Fruit fly (Drosophila melanogaster) whole organism, embryonic: Measurements from ENCODE around the gene His3.3B.

ENCODE experiments used
- CG10267 ChIP-seq: fragments of 200-800 bp; sonication (Bioruptor generic); optimal IDR thresholded peaks from 2 replicates; lab custom pipeline; 2018; ENCODE audit warnings: missing biosample characterization, mild to moderate bottlenecking, missing genetic modification characterization, moderate library complexity
- CG10274 ChIP-seq: fragments of 200-800 bp; sonication (Bioruptor generic); optimal IDR thresholded peaks from 3 replicates; lab custom pipeline; 2017; ENCODE audit warnings: missing biosample characterization, mild to moderate bottlenecking, missing genetic modification characterization
- CG12155 ChIP-seq: fragments of 200-800 bp; sonication (Bioruptor generic); optimal IDR thresholded peaks from 3 replicates; lab custom pipeline; 2016; ENCODE audit warnings: missing biosample characterization, missing genetic modification characterization
- CG1233 ChIP-seq: fragments of 200-800 bp; sonication (Bioruptor generic); optimal IDR thresholded peaks from 4 replicates; lab custom pipeline; 2018; ENCODE audit warnings: missing biosample characterization, mild to moderate bottlenecking, missing genetic modification characterization
- CG12659 ChIP-seq: fragments of 200-800 bp; sonication (Bioruptor generic); optimal IDR thresholded peaks from 3 replicates; lab custom pipeline; 2017; ENCODE audit warnings: mild to moderate bottlenecking, missing biosample characterization, missing genetic modification reagents, missing genetic modification characterization
- CG13287 ChIP-seq: fragments of 200-800 bp; sonication (Bioruptor generic); IDR thresholded peaks from 2 replicates; pipeline ENCODE4 v1.3.6; 2022; ENCODE audit warnings: missing biosample characterization, missing genetic modification characterization; ENCODE audit not compliant: partially characterized antibody
- CG14710 ChIP-seq: fragments of 200-800 bp; sonication (Bioruptor generic); optimal IDR thresholded peaks from 3 replicates; lab custom pipeline; 2019; ENCODE audit warnings: missing biosample characterization, mild to moderate bottlenecking, missing genetic modification characterization, moderate library complexity
- CG1792 ChIP-seq: fragments of 200-800 bp; sonication (Bioruptor generic); optimal IDR thresholded peaks from 2 replicates; lab custom pipeline; 2016; ENCODE audit warnings: missing biosample characterization, missing genetic modification characterization
- CG18599 ChIP-seq: fragments of 200-800 bp; sonication (Bioruptor generic); optimal IDR thresholded peaks from 3 replicates; lab custom pipeline; 2017; ENCODE audit warnings: missing biosample characterization, missing genetic modification characterization, mild to moderate bottlenecking, moderate library complexity, missing genetic modification reagents
- CG30020 ChIP-seq: fragments of 200-800 bp; optimal IDR thresholded peaks from 2 replicates; lab custom pipeline; 2019; ENCODE audit warnings: missing biosample characterization, mild to moderate bottlenecking, missing genetic modification characterization, moderate library complexity
- CG31388 ChIP-seq: fragments of 200-800 bp; sonication (Bioruptor generic); optimal IDR thresholded peaks from 2 replicates; lab custom pipeline; 2016; ENCODE audit warnings: missing biosample characterization, missing genetic modification characterization
- CG3407 ChIP-seq: fragments of 200-800 bp; sonication (Bioruptor generic); optimal IDR thresholded peaks from 2 replicates; lab custom pipeline; 2018; ENCODE audit warnings: missing biosample characterization, mild to moderate bottlenecking, missing genetic modification characterization
- CG4707 ChIP-seq: fragments of 200-800 bp; sonication (Bioruptor generic); optimal IDR thresholded peaks from 2 replicates; lab custom pipeline; 2018; ENCODE audit warnings: missing biosample characterization, mild to moderate bottlenecking, missing genetic modification characterization, moderate library complexity
- CG4820 ChIP-seq: fragments of 200-800 bp; sonication (Bioruptor generic); optimal IDR thresholded peaks from 3 replicates; lab custom pipeline; 2016; ENCODE audit warnings: missing biosample characterization, missing genetic modification characterization
- CG6765 ChIP-seq: fragments of 200-800 bp; sonication (Bioruptor generic); optimal IDR thresholded peaks from 3 replicates; lab custom pipeline; 2017; ENCODE audit warnings: missing biosample characterization, mild to moderate bottlenecking, missing genetic modification characterization
- CkIIα-i1 ChIP-seq: fragments of 200-800 bp; sonication (Bioruptor generic); IDR thresholded peaks from 2 replicates; pipeline ENCODE4 v1.3.6; 2022; ENCODE audit warnings: missing biosample characterization, missing genetic modification characterization
- Dref ChIP-seq: fragments of 200-800 bp; sonication (Bioruptor generic); IDR thresholded peaks from 2 replicates; pipeline ENCODE4 v1.3.6; 2022; ENCODE audit warnings: missing biosample characterization, missing genetic modification characterization
- Elba2 ChIP-seq: fragments of 200-800 bp; sonication (Bioruptor generic); optimal IDR thresholded peaks from 3 replicates; lab custom pipeline; 2016; ENCODE audit warnings: missing biosample characterization, missing genetic modification characterization
- Gsc ChIP-seq: fragments of 200-800 bp; sonication (Bioruptor generic); IDR thresholded peaks from 2 replicates; pipeline ENCODE4 v1.3.6; 2022; ENCODE audit warnings: missing biosample characterization, missing genetic modification characterization
- Hand ChIP-seq: fragments of 200-800 bp; sonication (Bioruptor generic); optimal IDR thresholded peaks from 2 replicates; lab custom pipeline; 2017; ENCODE audit warnings: mild to moderate bottlenecking, missing biosample characterization, missing genetic modification reagents, missing genetic modification characterization
- Hmr ChIP-seq: fragments of 200-800 bp; sonication (Bioruptor generic); optimal IDR thresholded peaks from 3 replicates; lab custom pipeline; 2017; ENCODE audit warnings: mild to moderate bottlenecking, missing biosample characterization, missing genetic modification reagents, missing genetic modification characterization
- Jarid2 ChIP-seq: fragments of 200-800 bp; sonication (Bioruptor generic); optimal IDR thresholded peaks from 3 replicates; lab custom pipeline; 2017; ENCODE audit warnings: mild to moderate bottlenecking, missing biosample characterization, missing genetic modification reagents, missing genetic modification characterization
- Max ChIP-seq: fragments of 200-800 bp; sonication (Bioruptor generic); optimal IDR thresholded peaks from 2 replicates; lab custom pipeline; 2016; ENCODE audit warnings: missing biosample characterization, mild to moderate bottlenecking, missing genetic modification characterization
- Med ChIP-seq: fragments of 200-800 bp; sonication (Bioruptor generic); peaks from one replicate; lab custom pipeline; 2016; ENCODE audit warnings: missing biosample characterization, missing genetic modification characterization, mild to moderate bottlenecking, inconsistent platforms, moderate library complexity
- Nf-YA ChIP-seq: fragments of 200-800 bp; sonication (Bioruptor generic); IDR thresholded peaks from 2 replicates; pipeline ENCODE4 v1.3.6; 2022; ENCODE audit warnings: missing biosample characterization, missing genetic modification characterization
- Scr ChIP-seq: fragments of 200-800 bp; sonication (Bioruptor generic); IDR thresholded peaks from 2 replicates; pipeline ENCODE4 v1.3.6; 2022; ENCODE audit warnings: missing biosample characterization, missing genetic modification characterization; ENCODE audit not compliant: partially characterized antibody
- YL-1 ChIP-seq: fragments of 200-800 bp; sonication (Bioruptor generic); optimal IDR thresholded peaks from 3 replicates; lab custom pipeline; 2017; ENCODE audit warnings: missing biosample characterization, mild to moderate bottlenecking, missing genetic modification characterization
- amos ChIP-seq: fragments of 200-800 bp; sonication (Bioruptor generic); IDR thresholded peaks from 2 replicates; pipeline ENCODE4 v1.3.6; 2022; ENCODE audit warnings: missing biosample characterization, missing genetic modification characterization; ENCODE audit not compliant: partially characterized antibody
- ato ChIP-seq: fragments of 200-800 bp; sonication (Bioruptor generic); IDR thresholded peaks from 2 replicates; pipeline ENCODE4 v1.3.6; 2022; ENCODE audit warnings: missing biosample characterization, missing genetic modification characterization; ENCODE audit not compliant: partially characterized antibody
- caup ChIP-seq: fragments of 200-800 bp; sonication (Bioruptor generic); optimal IDR thresholded peaks from 3 replicates; lab custom pipeline; 2017; ENCODE audit warnings: missing biosample characterization, mild to moderate bottlenecking, missing genetic modification characterization, moderate library complexity; ENCODE audit not compliant: severe bottlenecking
- cg ChIP-seq: fragments of 200-800 bp; sonication (Bioruptor generic); optimal IDR thresholded peaks from 3 replicates; lab custom pipeline; 2019; ENCODE audit warnings: missing biosample characterization, mild to moderate bottlenecking, missing genetic modification characterization, moderate library complexity
- ci ChIP-seq: fragments of 200-800 bp; sonication (Bioruptor generic); IDR thresholded peaks from 3 replicates; pipeline ENCODE4 v1.3.6; 2022; ENCODE audit warnings: missing biosample characterization, missing genetic modification characterization
- dimm ChIP-seq: fragments of 200-800 bp; sonication (Bioruptor generic); IDR thresholded peaks from 2 replicates; pipeline ENCODE4 v1.3.6; 2022; ENCODE audit warnings: missing biosample characterization, missing genetic modification characterization
- eyg ChIP-seq: fragments of 200-800 bp; sonication (Bioruptor generic); optimal IDR thresholded peaks from 3 replicates; lab custom pipeline; 2016; ENCODE audit warnings: missing biosample characterization, missing genetic modification characterization
- fu2 ChIP-seq: fragments of 200-800 bp; sonication (Bioruptor generic); optimal IDR thresholded peaks from 2 replicates; lab custom pipeline; 2016; ENCODE audit warnings: missing biosample characterization, missing genetic modification characterization
- gcm ChIP-seq: fragments of 200-800 bp; sonication (Bioruptor generic); optimal IDR thresholded peaks from 2 replicates; lab custom pipeline; 2019; ENCODE audit warnings: missing biosample characterization, mild to moderate bottlenecking, missing genetic modification characterization, moderate library complexity
- gro ChIP-seq: fragments of 200-800 bp; sonication (Bioruptor generic); optimal IDR thresholded peaks from 2 replicates; lab custom pipeline; 2016; ENCODE audit warnings: missing biosample characterization, missing genetic modification characterization
- hbn ChIP-seq: fragments of 200-800 bp; sonication (Bioruptor generic); IDR thresholded peaks from 2 replicates; pipeline ENCODE4 v1.3.6; 2022; ENCODE audit warnings: missing biosample characterization, missing genetic modification characterization; ENCODE audit not compliant: partially characterized antibody
- hth ChIP-seq: fragments of >200 bp; optimal IDR thresholded peaks from 2 replicates; lab custom pipeline; 2017; ENCODE audit warnings: inconsistent platforms
- kay ChIP-seq: fragments of 200-800 bp; sonication (Bioruptor generic); optimal IDR thresholded peaks from 2 replicates; lab custom pipeline; 2016; ENCODE audit warnings: missing biosample characterization, missing genetic modification characterization
- lab ChIP-seq: fragments of 200-800 bp; sonication (Bioruptor generic); optimal IDR thresholded peaks from 3 replicates; lab custom pipeline; 2017; ENCODE audit warnings: missing biosample characterization, missing genetic modification characterization, mild to moderate bottlenecking, moderate library complexity, missing genetic modification reagents
- mld ChIP-seq: fragments of 200-800 bp; sonication (Bioruptor generic); IDR thresholded peaks from 3 replicates; pipeline ENCODE4 v1.3.6; 2022; ENCODE audit warnings: missing biosample characterization, missing genetic modification characterization; ENCODE audit not compliant: partially characterized antibody
- nmo ChIP-seq: fragments of 200-800 bp; sonication (Bioruptor generic); optimal IDR thresholded peaks from 2 replicates; lab custom pipeline; 2018; ENCODE audit warnings: missing biosample characterization, mild to moderate bottlenecking, missing genetic modification characterization, moderate library complexity
- scrt ChIP-seq: fragments of 200-800 bp; sonication (Bioruptor generic); optimal IDR thresholded peaks from 2 replicates; lab custom pipeline; 2018; ENCODE audit warnings: missing biosample characterization, mild to moderate bottlenecking, missing genetic modification characterization, moderate library complexity
- sens-2 ChIP-seq: fragments of 200-800 bp; sonication (Bioruptor generic); IDR thresholded peaks from 2 replicates; pipeline ENCODE4 v1.3.6; 2022; ENCODE audit warnings: missing biosample characterization, missing genetic modification characterization
- sqz ChIP-seq: fragments of 200-800 bp; sonication (Bioruptor generic); optimal IDR thresholded peaks from 3 replicates; lab custom pipeline; 2018; ENCODE audit warnings: missing biosample characterization, mild to moderate bottlenecking, missing genetic modification characterization
- trem ChIP-seq: fragments of 200-800 bp; optimal IDR thresholded peaks from 3 replicates; lab custom pipeline; 2019; ENCODE audit warnings: missing biosample characterization, mild to moderate bottlenecking, missing genetic modification characterization, moderate library complexity
- unc-4 ChIP-seq: fragments of 200-800 bp; sonication (Bioruptor generic); IDR thresholded peaks from 2 replicates; pipeline ENCODE4 v1.3.6; 2022; ENCODE audit warnings: missing biosample characterization, missing genetic modification characterization; ENCODE audit not compliant: partially characterized antibody
- zf30C ChIP-seq: fragments of 200-800 bp; sonication (Bioruptor generic); optimal IDR thresholded peaks from 3 replicates; lab custom pipeline; 2018; ENCODE audit warnings: missing biosample characterization, mild to moderate bottlenecking, missing genetic modification characterization

His3.3B gene

dm6 chrX:9156388-9156823 is at the start of gene His3.3B:
TSS of gene His3.3B (minus strand) at chrX:9156669.
- peak; percentile 91 for TF ChIP-seq Dref (GFP tag; lab: Robert Waterston, UW)
- peak; percentile 4 for TF ChIP-seq CG4707
- peak; percentile 49 for TF ChIP-seq lab (GFP tag; lab: Kevin White, UChicago)
- peak; percentile 7 for TF ChIP-seq Max (GFP tag; lab: Kevin White, UChicago)
- TF ChIP-seq gcm (GFP tag; lab: Kevin White, UChicago), result peak; percentile 17
- TF ChIP-seq amos (GFP tag; lab: Robert Waterston, UW), result peak; percentile 56; the same call in 1 of the 2 replicates
- peak; percentile 78 for TF ChIP-seq CG12659
- peak; percentile 0 for TF ChIP-seq caup (GFP tag; lab: Kevin White, UChicago)
- no peak for TF ChIP-seq dimm (GFP tag; lab: Robert Waterston, UW)
- no peak for TF ChIP-seq CG4820
- TF ChIP-seq hbn (GFP tag; lab: Robert Waterston, UW), result 0 out of 2 replicates have a peak, but pooled peaks have one; percentile 24
- TF ChIP-seq trem, result peak; percentile 55
- peak; percentile 25 for TF ChIP-seq gro (GFP tag; lab: Kevin White, UChicago)
- no peak for TF ChIP-seq hth (lab: Kevin White, UChicago)
- TF ChIP-seq fu2 (GFP tag; lab: Kevin White, UChicago), result peak; percentile 80
- peak; percentile 23 for TF ChIP-seq Hand (GFP tag; lab: Kevin White, UChicago)
- TF ChIP-seq Jarid2 (GFP tag; lab: Kevin White, UChicago), result peak; percentile 48
- TF ChIP-seq sens-2 (GFP tag; lab: Robert Waterston, UW), result no peak
- peak; percentile 61 for TF ChIP-seq CG13287
- TF ChIP-seq CG31388, result no peak
- TF ChIP-seq CG18599 (GFP tag; lab: Kevin White, UChicago), result peak; percentile 38
- TF ChIP-seq CG14710 (tag; lab: Kevin White, UChicago), result peak; percentile 42
- no peak for TF ChIP-seq CG1792
- TF ChIP-seq sqz (GFP tag; lab: Kevin White, UChicago), result peak; percentile 62
- TF ChIP-seq YL-1 (GFP tag; lab: Kevin White, UChicago), result peak; percentile 71
- no peak for TF ChIP-seq eyg (GFP tag; lab: Kevin White, UChicago)
- peak; percentile 13 for TF ChIP-seq zf30C (GFP tag; lab: Kevin White, UChicago)
- no peak for TF ChIP-seq Gsc (GFP tag; lab: Robert Waterston, UW)
- peak; percentile 21 for TF ChIP-seq scrt
- TF ChIP-seq Med (GFP tag; lab: Kevin White, UChicago), result peak; percentile 85
- peak; percentile 66 for TF ChIP-seq cg (GFP tag; lab: Kevin White, UChicago)
- no peak for TF ChIP-seq Nf-YA (GFP tag; lab: Robert Waterston, UW)
- TF ChIP-seq nmo, result no peak
- no peak for TF ChIP-seq CkIIα-i1 (GFP tag; lab: Robert Waterston, UW)
- peak; percentile 41 for TF ChIP-seq Scr (GFP tag; lab: Robert Waterston, UW)
- no peak for TF ChIP-seq Hmr (GFP tag; lab: Kevin White, UChicago)
- peak; percentile 47 for TF ChIP-seq CG10267 (tag; lab: Kevin White, UChicago)
- TF ChIP-seq CG3407 (GFP tag; lab: Kevin White, UChicago), result no peak
- TF ChIP-seq CG6765, result peak; percentile 47
- TF ChIP-seq CG10274 (GFP tag; lab: Kevin White, UChicago), result no peak
- peak; percentile 58; the same call in 1 of the 3 replicates for TF ChIP-seq ci (GFP tag; lab: Robert Waterston, UW)
- peak; percentile 28; the same call in 1 of the 3 replicates for TF ChIP-seq mld (GFP tag; lab: Robert Waterston, UW)
- peak; percentile 34 for TF ChIP-seq CG12155 (GFP tag; lab: Kevin White, UChicago)
- no peak for TF ChIP-seq CG1233
- TF ChIP-seq Elba2 (GFP tag; lab: Kevin White, UChicago), result no peak
- TF ChIP-seq unc-4 (GFP tag; lab: Robert Waterston, UW), result peak; percentile 48
- no peak for TF ChIP-seq kay (GFP tag; lab: Kevin White, UChicago)
- TF ChIP-seq ato, result 0 out of 2 replicates have a peak, but pooled peaks have one; percentile 25
- TF ChIP-seq CG30020, result peak; percentile 20
